Fruit fly (Drosophila melanogaster) whole organism, prepupa: ENCODE data around the gene CG16998.
"Not testable (repeated sequence)": the region's sequence is repeated elsewhere in the genome, so short reads cannot be mapped to it uniquely, and the experiment has no call there.

Experiments used
- Blimp-1 ChIP-seq: fragments of 200-800 bp; sonication (Bioruptor generic); optimal IDR thresholded peaks from 3 replicates; lab custom pipeline; 2017; ENCODE audit warnings: missing biosample characterization, missing genetic modification characterization, mild to moderate bottlenecking, moderate library complexity, missing genetic modification reagents
- CG11762 ChIP-seq: fragments of 200-800 bp; sonication (Bioruptor generic); optimal IDR thresholded peaks from 3 replicates; lab custom pipeline; 2016; ENCODE audit warnings: missing biosample characterization, missing genetic modification characterization; ENCODE audit not compliant: insufficient read depth
- CG31627 ChIP-seq: fragments of 200-800 bp; sonication (Bioruptor generic); optimal IDR thresholded peaks from 3 replicates; lab custom pipeline; 2016; ENCODE audit warnings: missing biosample characterization, missing genetic modification characterization
- Eip78C ChIP-seq: fragments of 200-800 bp; sonication (Bioruptor generic); peaks from one replicate; lab custom pipeline; 2016; ENCODE audit warnings: missing biosample characterization, missing genetic modification characterization
- Gug ChIP-seq: fragments of 200-800 bp; sonication (Bioruptor generic); IDR thresholded peaks from 2 replicates; pipeline ENCODE4 v1.3.6; 2022; ENCODE audit warnings: missing biosample characterization, missing genetic modification characterization
- Lpt ChIP-seq: fragments of 200-800 bp; sonication (Bioruptor generic); optimal IDR thresholded peaks from 3 replicates; lab custom pipeline; 2016; ENCODE audit warnings: missing biosample characterization, missing genetic modification characterization
- OdsH ChIP-seq: fragments of 200-800 bp; sonication (Bioruptor generic); optimal IDR thresholded peaks from 3 replicates; lab custom pipeline; 2016; ENCODE audit warnings: missing biosample characterization, missing genetic modification characterization
- Sox15 ChIP-seq: fragments of 200-800 bp; sonication (Bioruptor generic); optimal IDR thresholded peaks from 3 replicates; lab custom pipeline; 2016; ENCODE audit warnings: missing biosample characterization, missing genetic modification characterization
- cyc ChIP-seq: fragments of 200-800 bp; sonication (Bioruptor generic); optimal IDR thresholded peaks from 3 replicates; lab custom pipeline; 2016; ENCODE audit warnings: missing biosample characterization, missing genetic modification characterization
- dac ChIP-seq: fragments of 200-800 bp; sonication (Bioruptor generic); optimal IDR thresholded peaks from 2 replicates; lab custom pipeline; 2017; ENCODE audit warnings: missing biosample characterization, mild to moderate bottlenecking, missing genetic modification characterization
- eg ChIP-seq: fragments of 200-800 bp; sonication (Bioruptor generic); IDR thresholded peaks from 3 replicates; pipeline ENCODE4 v1.3.6; 2022; ENCODE audit warnings: missing biosample characterization, missing genetic modification characterization
- lz ChIP-seq: fragments of 200-800 bp; sonication (Bioruptor generic); optimal IDR thresholded peaks from 3 replicates; lab custom pipeline; 2016; ENCODE audit warnings: missing biosample characterization, missing genetic modification characterization
- ss ChIP-seq, 2 experiments: fragments of 200-800 bp; sonication (Bioruptor generic); optimal IDR thresholded peaks; 2 replicates in 1 of 2; 3 replicates in 1 of 2; lab custom pipeline; 2017 to 2018; ENCODE audit warnings: mild to moderate bottlenecking in 2 of 2, missing biosample characterization in 2 of 2, missing genetic modification characterization in 2 of 2, moderate library complexity in 1 of 2

DNA sequence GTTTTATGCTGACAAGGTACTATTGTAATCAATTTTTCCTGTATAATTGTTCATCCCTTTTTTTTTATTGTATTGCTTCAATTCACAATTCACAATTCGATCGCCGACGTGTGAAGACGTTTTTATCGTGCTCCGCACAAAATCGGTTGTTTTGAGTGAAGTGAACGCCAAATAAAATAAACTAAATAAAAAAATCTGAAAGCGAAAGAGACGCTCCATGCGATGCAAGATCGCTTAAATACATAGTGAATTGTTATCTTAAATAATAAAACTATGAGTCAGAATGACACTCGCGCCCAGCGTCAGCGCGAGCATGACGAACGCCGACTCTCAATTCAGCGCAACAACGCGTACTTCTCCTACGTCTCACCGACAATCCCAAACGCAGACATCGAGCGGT is 40.9 kb downstream of the CG16998 start, which contains the start of gene CG8539:
- not testable (repeated sequence) for TF ChIP-seq OdsH; CG31627 (GFP tag; lab: Kevin White, UChicago); Blimp-1 (GFP tag; lab: Kevin White, UChicago); dac; ss (GFP tag; optimal IDR thresholded peaks at IDR 0.05; lab: Kevin White, UChicago); CG11762 (GFP tag; lab: Kevin White, UChicago); Eip78C (GFP tag; lab: Kevin White, UChicago); Sox15 (GFP tag; lab: Kevin White, UChicago); Lpt; eg; Gug (GFP tag; lab: Robert Waterston, UW); cyc (GFP tag; lab: Kevin White, UChicago); lz (GFP tag; lab: Kevin White, UChicago)
